Fruit fly (Drosophila melanogaster): ENCODE data around the gene hay.

The hay gene

dm6 chr3L:10678545-10679067 lies 47.7 kb downstream of the hay start (continued):
- TF ChIP-seq CrebB (tag; optimal IDR thresholded peaks at IDR 0.05) (peak; percentile 90), dm (GFP tag; optimal IDR thresholded peaks at IDR 0.05) (peak; percentile 79), CG18011 (GFP tag; optimal IDR thresholded peaks at IDR 0.05) (peak; percentile 79), E2f2 (GFP tag; IDR thresholded peaks at IDR 0.05) (peak; percentile 80; the same call in 1 of the 2 replicates), fd3F (GFP tag; optimal IDR thresholded peaks at IDR 0.05) (peak; percentile 86), fru (optimal IDR thresholded peaks at IDR 0.05) (no peak), sd (tag; optimal IDR thresholded peaks at IDR 0.05) (peak; percentile 91), CG16815 (GFP tag; optimal IDR thresholded peaks at IDR 0.05) (peak; percentile 92), Dip3 (GFP tag; optimal IDR thresholded peaks at IDR 0.05) (peak; percentile 87), CG6689 (GFP tag; IDR thresholded peaks at IDR 0.05) (peak; percentile 96), CG12744 (GFP tag; optimal IDR thresholded peaks at IDR 0.05) (peak; percentile 78), bab2 (GFP tag; optimal IDR thresholded peaks at IDR 0.05) (peak; percentile 88), Dad (GFP tag; optimal IDR thresholded peaks at IDR 0.05) (peak; percentile 89), hb (GFP tag; IDR thresholded peaks at IDR 0.05; ENCODE audit: partially characterized antibody) (no peak), CG2889 (GFP tag; IDR thresholded peaks at IDR 0.05) (peak; percentile 74), CG12104 (GFP tag; optimal IDR thresholded peaks at IDR 0.05) (peak; percentile 96), NC2β (GFP tag; optimal IDR thresholded peaks at IDR 0.05) (peak; percentile 82), CG11093 (GFP tag; IDR thresholded peaks at IDR 0.05) (peak; percentile 92), dmrt99B (tag; optimal IDR thresholded peaks at IDR 0.05) (peak; percentile 99), CG6272 (GFP tag; IDR thresholded peaks at IDR 0.05) (peak; percentile 76), CG7839 (tag; optimal IDR thresholded peaks at IDR 0.05) (peak; percentile 98), Hsf (GFP tag; optimal IDR thresholded peaks at IDR 0.05) (peak; percentile 93), so (GFP tag; IDR thresholded peaks at IDR 0.05) (peak; percentile 94; the same call in 2 of the 3 replicates), dysf (GFP tag; IDR thresholded peaks at IDR 0.05) (peak; percentile 97), ranshi (GFP tag; IDR thresholded peaks at IDR 0.05) (peak; percentile 92), al (GFP tag; IDR thresholded peaks at IDR 0.05) (peak; percentile 91), Nf-YB (GFP tag; optimal IDR thresholded peaks at IDR 0.05) (peak; percentile 85), CG1024 (GFP tag; IDR thresholded peaks at IDR 0.05) (peak; percentile 69; the same call in 1 of the 2 replicates), CoRest (tag; optimal IDR thresholded peaks at IDR 0.05) (peak; percentile 97), unc-4 (GFP tag; IDR thresholded peaks at IDR 0.05; ENCODE audit: partially characterized antibody) (no peak), Lim3 (GFP tag; IDR thresholded peaks at IDR 0.05) (0 out of 2 replicates have a peak, but pooled peaks have one; percentile 54), knrl (GFP tag; IDR thresholded peaks at IDR 0.05; ENCODE audit: partially characterized antibody) (no peak), Xbp1 (GFP tag; optimal IDR thresholded peaks at IDR 0.05) (peak; percentile 92), ems (GFP tag; optimal IDR thresholded peaks at IDR 0.05) (peak; percentile 89), CG4424 (GFP tag; optimal IDR thresholded peaks at IDR 0.05) (peak; percentile 91), Atf3 (GFP tag; optimal IDR thresholded peaks at IDR 0.05) (peak; percentile 79), sima (GFP tag; optimal IDR thresholded peaks at IDR 0.05) (peak; percentile 79), dpn (GFP tag; optimal IDR thresholded peaks at IDR 0.05) (peak; percentile 88 to 90), PHDP (tag; optimal IDR thresholded peaks at IDR 0.05) (peak; percentile 94), fd96Cb (tag; optimal IDR thresholded peaks at IDR 0.05) (peak; percentile 93), CG3838 (GFP tag; optimal IDR thresholded peaks at IDR 0.05) (peak; percentile 89), Mrtf (GFP tag; IDR thresholded peaks at IDR 0.05) (peak; percentile 91), Stat92E (GFP tag; optimal IDR thresholded peaks at IDR 0.05) (peak in 1 of 3 experiments; percentile 86), lmd (GFP tag; IDR thresholded peaks at IDR 0.05) (peak; percentile 96), sens-2 (GFP tag; IDR thresholded peaks at IDR 0.05) (peak; percentile 86), twi (tag; optimal IDR thresholded peaks at IDR 0.05) (peak; percentile 87), Scr (GFP tag; IDR thresholded peaks at IDR 0.05; ENCODE audit: partially characterized antibody) (0 out of 2 replicates have a peak, but pooled peaks have one; percentile 13), CG12769 (tag; optimal IDR thresholded peaks at IDR 0.05) (peak; percentile 81), Blimp-1 (GFP tag; optimal IDR thresholded peaks at IDR 0.05) (peak; percentile 90), CG33213 (GFP tag; optimal IDR thresholded peaks at IDR 0.05) (peak; percentile 67)
